Worm (Caenorhabditis elegans) whole organism, young adult: Measurements from ENCODE around the gene set-25.
A peak's percentile ranks its signal among the peaks of the same experiment; 100 is the strongest.
"Not testable (repeated sequence)": the region's sequence is repeated elsewhere in the genome, so short reads cannot be mapped to it uniquely, and the experiment has no call there.

Source experiments
- B0019.2 ChIP-seq: fragments of 200-800 bp; sonication (Bioruptor generic); conservative IDR thresholded peaks from 2 replicates; pipeline ENCODE4 v1.3.6; 2022; ENCODE audit warnings: missing genetic modification reagents, missing genetic modification characterization, missing compliant biosample characterization
- C06A6.2 ChIP-seq: fragments of 200-800 bp; sonication (Bioruptor generic); conservative IDR thresholded peaks from 2 replicates; pipeline ENCODE4 v1.3.6; 2022; ENCODE audit warnings: missing genetic modification characterization, missing compliant biosample characterization
- C17E4.6 ChIP-seq: fragments of 200-800 bp; sonication (Bioruptor generic); IDR thresholded peaks from 2 replicates; pipeline ENCODE4 v1.3.6; 2022; ENCODE audit warnings: missing genetic modification reagents, missing genetic modification characterization, missing compliant biosample characterization
- F57A8.1 ChIP-seq: fragments of 200-800 bp; sonication (Bioruptor generic); optimal IDR thresholded peaks from 2 replicates; lab custom pipeline; 2018; ENCODE audit warnings: mild to moderate bottlenecking, missing genetic modification characterization, moderate library complexity, missing compliant biosample characterization
- F57C9.4 ChIP-seq: sonication (generic microtip); optimal IDR thresholded peaks from 2 replicates; lab custom pipeline; 2017; ENCODE audit warnings: mild to moderate bottlenecking, missing genetic modification characterization, missing compliant biosample characterization
- K12H6.12 ChIP-seq: fragments of 200-800 bp; sonication (Bioruptor generic); optimal IDR thresholded peaks from 2 replicates; lab custom pipeline; 2018; ENCODE audit warnings: mild to moderate bottlenecking, missing genetic modification characterization, missing compliant biosample characterization
- Y56A3A.18 ChIP-seq: fragments of 200-800 bp; sonication (Bioruptor generic); IDR thresholded peaks from 2 replicates; pipeline ENCODE4 v1.3.6; 2022; ENCODE audit warnings: missing genetic modification reagents, missing genetic modification characterization, missing compliant biosample characterization
- ama-1 ChIP-seq, 3 experiments: fragments of 150-350 bp in 1 of 3; sonication (generic microtip) in 2 of 3; optimal IDR thresholded peaks; 2 replicates each; lab custom pipeline; 2014 to 2018; ENCODE audit warnings: missing biosample characterization in 2 of 3, missing genetic modification characterization in 2 of 3, missing genetic modification reagents in 2 of 3
- aptf-2 ChIP-seq: fragments of 200-800 bp; sonication (Bioruptor generic); conservative IDR thresholded peaks from 2 replicates; pipeline ENCODE4 v1.3.6; 2022; ENCODE audit warnings: missing genetic modification reagents, missing genetic modification characterization, missing compliant biosample characterization
- attf-5 ChIP-seq: fragments of 200-800 bp; sonication (Bioruptor generic); optimal IDR thresholded peaks from 2 replicates; lab custom pipeline; 2018; ENCODE audit warnings: mild to moderate bottlenecking, missing genetic modification characterization, missing compliant biosample characterization
- attf-6 ChIP-seq: fragments of 200-800 bp; sonication (Bioruptor generic); IDR thresholded peaks from 2 replicates; pipeline ENCODE4 v1.3.6; 2022; ENCODE audit warnings: missing genetic modification reagents, missing genetic modification characterization, missing compliant biosample characterization
- ccch-3 ChIP-seq: fragments of 200-800 bp; sonication (Bioruptor generic); optimal IDR thresholded peaks from 2 replicates; lab custom pipeline; 2018; ENCODE audit warnings: mild to moderate bottlenecking, missing genetic modification characterization, missing compliant biosample characterization
- cebp-1 ChIP-seq, 2 experiments: fragments of 200-800 bp in 1 of 2; sonication (Bioruptor generic) in 1 of 2; sonication (generic microtip) in 1 of 2; IDR thresholded peaks in 1 of 2; optimal IDR thresholded peaks in 1 of 2; 2 replicates each; pipeline versions ENCODE4 v1.3.6 to Lab custom; 2017 to 2022; ENCODE audit warnings: missing compliant biosample characterization in 2 of 2, missing genetic modification characterization in 2 of 2, mild to moderate bottlenecking in 1 of 2, missing genetic modification reagents in 1 of 2, moderate library complexity in 1 of 2
- ceh-100 ChIP-seq: fragments of 200-800 bp; sonication (Bioruptor generic); IDR thresholded peaks from 2 replicates; pipeline ENCODE4 v1.3.6; 2022; ENCODE audit warnings: missing genetic modification reagents, missing genetic modification characterization, missing compliant biosample characterization
- ceh-79 ChIP-seq: sonication (generic microtip); optimal IDR thresholded peaks from 2 replicates; lab custom pipeline; 2017; ENCODE audit warnings: mild to moderate bottlenecking, missing genetic modification characterization, missing compliant biosample characterization
- ceh-91 ChIP-seq: fragments of 200-800 bp; sonication (Bioruptor generic); IDR thresholded peaks from 2 replicates; pipeline ENCODE4 v1.3.6; 2022; ENCODE audit warnings: missing genetic modification reagents, missing genetic modification characterization, missing compliant biosample characterization
- die-1 ChIP-seq: sonication (generic microtip); optimal IDR thresholded peaks from 2 replicates; lab custom pipeline; 2016; ENCODE audit warnings: missing genotype, mild to moderate bottlenecking, missing genetic modification characterization, missing compliant biosample characterization
- dox-1 ChIP-seq: fragments of 200-800 bp; sonication (Bioruptor generic); IDR thresholded peaks from 2 replicates; pipeline ENCODE4 v1.3.6; 2022; ENCODE audit warnings: missing genetic modification reagents, missing genetic modification characterization, missing compliant biosample characterization
- egl-44 ChIP-seq: fragments of 200-800 bp; sonication (Bioruptor generic); IDR thresholded peaks from 2 replicates; pipeline ENCODE4 v1.3.6; 2022; ENCODE audit warnings: missing genetic modification reagents, missing genetic modification characterization, missing compliant biosample characterization
- hlh-26 ChIP-seq: fragments of 200-800 bp; sonication (Bioruptor generic); conservative IDR thresholded peaks from 2 replicates; pipeline ENCODE4 v1.3.6; 2022; ENCODE audit warnings: missing genetic modification reagents, missing genetic modification characterization, missing compliant biosample characterization
- hmg-1.2 ChIP-seq: fragments of 200-800 bp; sonication (Bioruptor generic); IDR thresholded peaks from 2 replicates; pipeline ENCODE4 v1.3.6; 2022; ENCODE audit warnings: missing genetic modification reagents, missing genetic modification characterization, missing compliant biosample characterization
- hmg-20 ChIP-seq: fragments of 200-800 bp; sonication (Bioruptor generic); IDR thresholded peaks from 2 replicates; pipeline ENCODE4 v1.3.6; 2022; ENCODE audit warnings: missing genetic modification reagents, missing genetic modification characterization, missing compliant biosample characterization
- lin-40 ChIP-seq: sonication (generic microtip); optimal IDR thresholded peaks from 2 replicates; lab custom pipeline; 2016; ENCODE audit warnings: missing genetic modification characterization, mild to moderate bottlenecking, missing compliant biosample characterization, missing genotype, missing genetic modification reagents
- lsl-1 ChIP-seq: fragments of 200-800 bp; sonication (Bioruptor generic); optimal IDR thresholded peaks from 2 replicates; lab custom pipeline; 2018; ENCODE audit warnings: mild to moderate bottlenecking, missing genetic modification characterization, moderate library complexity, missing compliant biosample characterization
- mcd-1 ChIP-seq: fragments of 200-800 bp; sonication (Bioruptor generic); IDR thresholded peaks from 2 replicates; pipeline ENCODE4 v1.3.6; 2022; ENCODE audit warnings: missing genetic modification reagents, missing genetic modification characterization, missing compliant biosample characterization
- nhr-179 ChIP-seq: sonication (generic microtip); optimal IDR thresholded peaks from 2 replicates; lab custom pipeline; 2016; ENCODE audit warnings: mild to moderate bottlenecking, missing genetic modification characterization, missing compliant biosample characterization
- pha-4 ChIP-seq: fragments of 150-350 bp; sonication (generic microtip); optimal IDR thresholded peaks from 2 replicates; lab custom pipeline; 2014; ENCODE audit warnings: missing biosample characterization, missing genetic modification reagents, missing genetic modification characterization
- rcor-1 ChIP-seq: fragments of 200-800 bp; sonication (Bioruptor generic); IDR thresholded peaks from 2 replicates; pipeline ENCODE4 v1.3.6; 2022; ENCODE audit warnings: missing genetic modification reagents, missing genetic modification characterization, missing compliant biosample characterization
- rpc-1 ChIP-seq, 2 experiments: fragments of 150-350 bp in 1 of 2; sonication (generic microtip) in 1 of 2; optimal IDR thresholded peaks; 2 replicates each; lab custom pipeline; 2014 to 2018; ENCODE audit warnings: missing biosample characterization in 1 of 2, missing genetic modification characterization in 1 of 2, missing genetic modification reagents in 1 of 2, missing genotype in 1 of 2
- tbp1 ChIP-seq: fragments of 200-800 bp; sonication (Bioruptor generic); optimal IDR thresholded peaks from 2 replicates; lab custom pipeline; 2018; ENCODE audit warnings: mild to moderate bottlenecking, missing genetic modification characterization, missing compliant biosample characterization
- tlf-1 ChIP-seq: fragments of 200-800 bp; sonication (Bioruptor generic); optimal IDR thresholded peaks from 2 replicates; lab custom pipeline; 2018; ENCODE audit warnings: mild to moderate bottlenecking, missing genetic modification characterization, missing compliant biosample characterization
- zfh-2 ChIP-seq: fragments of 200-800 bp; sonication (Bioruptor generic); conservative IDR thresholded peaks from 2 replicates; pipeline ENCODE4 v1.3.6; 2022; ENCODE audit warnings: missing genetic modification reagents, missing genetic modification characterization, missing compliant biosample characterization
- zim-3 ChIP-seq: sonication (generic microtip); optimal IDR thresholded peaks from 2 replicates; lab custom pipeline; 2017; ENCODE audit warnings: mild to moderate bottlenecking, missing genetic modification characterization, moderate library complexity, missing compliant biosample characterization
- ztf-18 ChIP-seq: sonication (generic microtip); optimal IDR thresholded peaks from 2 replicates; lab custom pipeline; 2016; ENCODE audit warnings: missing genotype, mild to moderate bottlenecking, missing genetic modification characterization, missing compliant biosample characterization
- ztf-22 ChIP-seq: fragments of 200-800 bp; sonication (Bioruptor generic); optimal IDR thresholded peaks from 2 replicates; lab custom pipeline; 2018; ENCODE audit warnings: mild to moderate bottlenecking, missing genetic modification characterization, moderate library complexity, missing compliant biosample characterization
- ztf-25 ChIP-seq: fragments of 200-800 bp; sonication (Bioruptor generic); IDR thresholded peaks from 2 replicates; pipeline ENCODE4 v1.3.6; 2022; ENCODE audit warnings: missing genetic modification reagents, missing genetic modification characterization, missing compliant biosample characterization
- ztf-6 ChIP-seq: fragments of 200-800 bp; sonication (Bioruptor generic); IDR thresholded peaks from 2 replicates; pipeline ENCODE4 v1.3.6; 2022; ENCODE audit warnings: missing genetic modification reagents, missing genetic modification characterization, missing compliant biosample characterization

The set-25 gene

DNA sequence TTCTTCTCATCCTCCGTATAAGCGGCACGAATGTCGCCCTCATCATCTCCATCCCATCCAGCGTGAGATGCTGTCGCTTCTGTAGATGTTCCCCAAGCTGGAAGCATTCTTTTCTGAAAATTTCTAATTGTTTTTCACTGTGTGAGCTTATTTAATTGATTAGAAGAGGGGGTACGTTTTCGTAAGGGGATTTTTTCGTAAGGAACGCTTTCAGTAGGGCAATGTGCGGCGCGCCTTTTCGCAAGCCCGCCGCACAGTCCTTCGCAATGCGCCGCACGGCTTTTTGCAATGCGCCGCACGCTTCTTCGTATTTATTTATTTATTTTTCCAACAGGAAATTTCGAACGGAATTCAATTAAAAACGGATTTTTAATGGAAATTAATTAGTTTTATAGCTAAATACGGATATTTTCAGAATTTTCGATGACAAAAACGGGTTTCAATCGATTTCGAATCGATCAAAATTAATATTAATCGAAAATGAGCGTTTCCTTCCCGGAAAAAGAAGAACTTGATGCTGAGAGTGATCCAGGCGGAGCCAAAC, at the start of gene set-25:
set-25 (minus strand) TSS at position 120 of the 544 bp plus-strand sequence.
- TF ChIP-seq attf-5 (GFP tag; lab: Kevin White, UChicago), result peak; percentile 52
- TF ChIP-seq ceh-100 (GFP tag; lab: Robert Waterston, UW), result peak; percentile 58; the same call in 1 of the 2 replicates
- TF ChIP-seq dox-1 (GFP tag; lab: Robert Waterston, UW), result peak; percentile 68
- TF ChIP-seq egl-44 (GFP tag; lab: Robert Waterston, UW), result peak; percentile 27; the same call in 1 of the 2 replicates
- TF ChIP-seq cebp-1 (GFP tag; IDR thresholded peaks at IDR 0.05; lab: Robert Waterston, UW); rpc-1 (tag; optimal IDR thresholded peaks at IDR 0.05; lab: Kevin White, UChicago): not testable (repeated sequence)
- TF ChIP-seq cebp-1 (tag; optimal IDR thresholded peaks at IDR 0.05; lab: Kevin White, UChicago), result peak; percentile 4
- TF ChIP-seq rpc-1 (optimal IDR thresholded peaks at IDR 0.05; lab: Kevin White, UChicago), result peak; percentile 28
- peak; percentile 63 for TF ChIP-seq mcd-1
- TF ChIP-seq C06A6.2 (GFP tag; lab: Robert Waterston, UW), result peak; percentile 93
- 0 out of 2 replicates have a peak, but pooled peaks have one; percentile 17 for TF ChIP-seq hmg-1.2 (GFP tag; lab: Robert Waterston, UW)

DNA sequence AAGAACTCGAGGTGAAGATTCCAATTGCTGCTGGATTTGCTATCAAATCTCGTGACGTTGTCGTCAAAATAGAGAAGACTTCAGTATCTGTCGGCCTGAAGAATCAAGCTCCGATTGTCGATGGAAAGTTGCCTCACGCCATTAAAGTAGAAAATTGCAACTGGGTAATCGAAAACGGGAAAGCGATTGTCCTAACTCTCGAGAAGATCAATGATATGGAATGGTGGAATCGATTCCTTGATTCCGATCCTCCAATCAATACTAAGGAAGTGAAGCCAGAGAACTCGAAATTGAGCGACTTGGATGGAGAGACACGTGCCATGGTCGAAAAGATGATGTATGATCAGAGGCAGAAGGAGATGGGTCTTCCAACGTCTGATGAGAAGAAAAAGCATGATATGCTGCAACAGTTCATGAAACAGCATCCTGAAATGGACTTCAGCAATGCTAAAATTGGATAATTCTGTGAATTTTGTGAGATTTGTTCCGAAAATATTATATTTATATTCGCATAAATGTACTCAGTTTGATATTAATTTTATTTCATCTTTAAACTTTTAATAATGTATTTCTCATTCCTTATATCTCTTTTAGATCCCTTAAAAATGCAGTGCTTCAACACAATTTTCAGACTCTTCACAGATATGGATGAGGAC, 49.3 kb upstream of the set-25 start, which contains the start of gene dro-1:
dro-1 (plus strand) TSS at position 606 of the 656 bp plus-strand sequence.
- no peak for TF ChIP-seq die-1 (tag; lab: Kevin White, UChicago)

DNA sequence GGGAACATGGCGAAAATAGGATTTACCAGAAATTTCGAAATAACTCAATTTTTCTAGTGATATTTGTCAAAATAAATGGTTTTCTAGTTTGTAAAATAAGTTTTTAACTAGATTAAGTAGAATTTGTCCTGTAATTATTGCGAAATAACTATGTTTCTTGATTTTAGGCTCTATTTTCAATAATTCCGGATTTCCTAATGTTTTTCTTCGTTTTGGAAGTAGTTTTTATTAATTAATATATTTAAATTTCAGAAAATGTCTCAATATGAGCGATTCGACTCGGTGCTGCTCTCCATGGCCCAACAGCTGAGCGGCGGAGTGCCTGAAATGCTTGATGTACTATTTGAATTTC, 48.4 kb upstream of the set-25 start, which contains the start of gene nud-1:
nud-1 (plus strand) TSS at position 253 of the 352 bp plus-strand sequence.
- peak; percentile 89 for TF ChIP-seq ztf-18
- no peak for TF ChIP-seq ztf-6 (GFP tag; lab: Robert Waterston, UW)
- TF ChIP-seq hmg-20 (GFP tag; lab: Robert Waterston, UW), result no peak
- no peak for TF ChIP-seq zim-3 (tag; lab: Kevin White, UChicago)
- TF ChIP-seq cebp-1 (GFP tag; IDR thresholded peaks at IDR 0.05; lab: Robert Waterston, UW), result no peak
- TF ChIP-seq cebp-1 (tag; optimal IDR thresholded peaks at IDR 0.05; lab: Kevin White, UChicago), result peak; percentile 79
- no peak for TF ChIP-seq pha-4 (tag; lab: Kevin White, UChicago)
- no peak for TF ChIP-seq zfh-2 (GFP tag; lab: Robert Waterston, UW)
- TF ChIP-seq, all 124 proteins: peak for 2

DNA sequence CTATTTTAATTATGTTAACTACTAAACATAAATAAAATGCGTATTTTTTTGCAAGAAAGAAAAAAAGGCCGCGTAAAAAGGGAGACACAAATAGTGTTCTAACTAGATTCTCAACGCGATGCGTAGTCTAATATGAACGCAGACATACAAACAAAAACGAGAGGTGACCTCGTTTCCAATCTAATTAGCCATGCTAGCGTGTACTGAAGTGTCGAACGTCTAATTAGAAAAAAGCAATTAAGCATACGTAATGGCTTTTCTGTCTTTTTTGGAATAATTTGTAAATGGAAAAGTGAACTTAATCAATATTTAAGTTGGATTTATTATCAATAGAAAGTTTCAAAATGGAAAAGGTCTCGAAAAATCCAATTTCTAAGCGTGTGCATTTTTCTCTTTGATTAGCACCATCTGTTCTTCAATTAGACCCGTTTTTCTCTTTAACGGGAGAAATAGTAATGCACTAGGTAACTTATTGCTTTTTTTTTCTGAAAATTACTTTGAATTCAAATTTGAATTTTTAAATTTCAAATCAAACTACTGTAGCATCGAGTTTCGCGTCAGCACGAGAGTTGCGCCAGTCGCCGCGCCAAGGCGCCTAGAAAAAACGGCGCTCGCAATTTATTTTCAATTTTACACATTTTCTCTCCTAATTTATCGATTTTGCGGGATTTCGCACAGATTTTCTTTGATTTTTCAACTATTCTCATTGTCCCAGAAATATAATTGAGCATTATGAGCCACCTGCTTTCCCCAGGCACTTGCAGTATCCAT, 47.8 kb upstream of the set-25 start:
- TF ChIP-seq hlh-26, result no peak
- 0 out of 2 replicates have a peak, but pooled peaks have one; percentile 28 for TF ChIP-seq rcor-1 (GFP tag; lab: Robert Waterston, UW)
- no peak for TF ChIP-seq aptf-2 (GFP tag; lab: Robert Waterston, UW)
- no peak for TF ChIP-seq lin-40 (tag; lab: Kevin White, UChicago)
- TF ChIP-seq B0019.2 (GFP tag; lab: Robert Waterston, UW), result no peak
- TF ChIP-seq ccch-3 (GFP tag; lab: Kevin White, UChicago), result no peak
- TF ChIP-seq ama-1 (optimal IDR thresholded peaks at IDR 0.05; lab: Kevin White, UChicago), result no peak
- TF ChIP-seq ama-1 (GFP tag; optimal IDR thresholded peaks at IDR 0.05; lab: Kevin White, UChicago), result no peak
- peak; percentile 35; the same call in 1 of the 2 replicates for TF ChIP-seq hmg-1.2 (GFP tag; lab: Robert Waterston, UW)
- no peak for TF ChIP-seq F57A8.1 (GFP tag; lab: Kevin White, UChicago)
- no peak for TF ChIP-seq ztf-22 (GFP tag; lab: Kevin White, UChicago)
- TF ChIP-seq C17E4.6 (GFP tag; lab: Robert Waterston, UW), result no peak
- TF ChIP-seq ceh-91 (GFP tag; lab: Robert Waterston, UW), result no peak
- TF ChIP-seq rpc-1 (optimal IDR thresholded peaks at IDR 0.05; lab: Kevin White, UChicago), result no peak
- TF ChIP-seq rpc-1 (tag; optimal IDR thresholded peaks at IDR 0.05; lab: Kevin White, UChicago), result no peak
- TF ChIP-seq F57C9.4 (tag; lab: Kevin White, UChicago), result no peak
- TF ChIP-seq tlf-1 (GFP tag; lab: Kevin White, UChicago), result no peak
- no peak for TF ChIP-seq tbp1 (GFP tag; lab: Kevin White, UChicago)
- no peak for TF ChIP-seq Y56A3A.18 (GFP tag; lab: Robert Waterston, UW)
- no peak for TF ChIP-seq pha-4 (tag; lab: Kevin White, UChicago)
- TF ChIP-seq ceh-79 (tag; lab: Kevin White, UChicago), result no peak
- TF ChIP-seq ztf-25, result no peak
- no peak for TF ChIP-seq attf-6 (GFP tag; lab: Robert Waterston, UW)
- no peak for TF ChIP-seq nhr-179 (tag; lab: Kevin White, UChicago)
- TF ChIP-seq lsl-1 (GFP tag; lab: Kevin White, UChicago), result peak; percentile 86
- no peak for TF ChIP-seq K12H6.12 (tag; lab: Kevin White, UChicago)
